Fruit fly (Drosophila melanogaster): ENCODE measurements around the gene CG6231.

DNA sequence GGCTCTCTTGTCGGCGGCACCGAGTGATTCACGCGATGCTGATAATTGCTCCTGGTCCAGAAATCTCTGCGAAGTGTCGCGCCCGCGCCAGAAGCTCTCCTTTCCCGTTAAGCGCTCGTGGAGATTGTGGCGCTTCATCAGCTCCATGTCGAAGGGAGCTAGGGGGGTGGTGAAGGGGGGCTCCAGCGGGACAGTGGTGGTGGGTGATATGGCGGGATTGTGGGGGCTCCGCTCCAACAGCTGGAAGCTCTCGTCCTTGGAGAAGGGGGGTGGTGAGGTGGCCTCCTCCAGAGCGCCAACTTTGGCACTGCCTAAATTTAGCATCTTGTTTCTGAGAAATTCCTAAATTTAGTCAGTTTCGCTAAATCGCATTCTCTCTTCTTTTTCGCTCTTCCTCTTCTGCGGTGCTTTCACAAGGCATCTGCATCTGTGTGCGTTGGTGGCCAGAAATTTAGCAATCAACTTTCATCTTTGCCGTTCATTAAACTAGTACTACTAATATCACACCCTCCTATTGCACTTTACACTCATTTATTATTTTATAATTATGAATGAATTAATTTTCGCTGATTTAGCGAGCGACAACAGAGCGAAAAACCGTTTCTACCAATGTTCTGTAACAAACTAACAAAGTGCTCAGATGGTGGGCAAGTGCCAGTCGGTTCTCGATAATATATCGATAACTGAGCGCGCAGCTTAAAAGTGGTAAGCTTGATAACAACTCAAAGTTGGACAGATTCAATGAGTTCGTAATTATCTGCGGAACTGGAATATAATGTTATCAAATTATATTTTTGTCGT, 9.8 kb upstream of the CG6231 start, which contains the start of gene subdued:
- no peak for TF ChIP-seq br (GFP tag; optimal IDR thresholded peaks at IDR 0.05)
- TF ChIP-seq GATAd (GFP tag; optimal IDR thresholded peaks at IDR 0.05) = peak; percentile 70
- TF ChIP-seq OdsH (GFP tag; optimal IDR thresholded peaks at IDR 0.05) = no peak
- TF ChIP-seq Myc (optimal IDR thresholded peaks at IDR 0.05) = no peak
- no peak for TF ChIP-seq Sp1 (GFP tag; optimal IDR thresholded peaks at IDR 0.05)
- TF ChIP-seq Hr78 (GFP tag; optimal IDR thresholded peaks at IDR 0.05) = no peak
